Worm (Caenorhabditis elegans): ENCODE results near the gene tsn-1.

ce11 chrII:4686941-4687340 is 19.7 kb upstream of the tsn-1 start, which contains the start of gene sre-39:
- no peak for TF ChIP-seq him-1 (tag; optimal IDR thresholded peaks at IDR 0.05)
- TF ChIP-seq W03F9.2 (tag; optimal IDR thresholded peaks at IDR 0.05), result no peak
- TF ChIP-seq dao-5 (tag; optimal IDR thresholded peaks at IDR 0.05), result no peak
